Worm (Caenorhabditis elegans): ENCODE results near the gene algn-14.

Gene algn-14

DNA sequence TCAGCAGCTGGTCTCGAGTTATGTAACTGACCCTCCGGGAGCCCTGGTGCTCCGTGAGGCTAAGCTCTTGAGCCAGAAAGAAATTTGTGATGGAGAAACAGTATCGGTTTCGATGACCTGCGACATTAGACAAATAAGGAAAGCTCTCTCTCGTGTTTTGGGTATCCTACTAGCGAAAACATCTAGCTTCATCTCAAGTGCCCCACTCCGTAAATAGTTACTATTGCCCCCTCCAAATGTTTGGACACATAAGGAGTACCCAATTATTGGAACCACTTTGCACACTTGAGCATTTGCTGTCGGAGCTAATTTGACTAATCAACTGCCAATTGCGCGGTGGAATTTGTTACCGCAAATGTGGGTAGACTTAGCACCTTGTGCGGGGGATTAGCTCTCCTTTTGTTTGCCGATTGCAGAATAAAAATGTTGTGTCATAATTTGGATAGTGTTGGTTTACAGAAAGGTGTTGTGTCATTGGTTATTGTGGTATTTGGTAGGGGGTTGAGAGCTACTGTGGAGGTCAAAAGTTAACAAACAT lies 39.1 kb downstream of the algn-14 start:
- TF ChIP-seq ZK337.2 (GFP tag; IDR thresholded peaks at IDR 0.05) (no peak), F44E2.7 (GFP tag; IDR thresholded peaks at IDR 0.05) (no peak), F49E8.2 (tag; optimal IDR thresholded peaks at IDR 0.05; ENCODE audit: borderline replicate concordance) (no peak), ceh-28 (tag; optimal IDR thresholded peaks at IDR 0.05) (no peak), daf-12 (tag; optimal IDR thresholded peaks at IDR 0.05) (no peak), rbr-2 (tag; optimal IDR thresholded peaks at IDR 0.05) (no peak), T26A8.4 (GFP tag; IDR thresholded peaks at IDR 0.05) (no peak), mxl-2 (GFP tag; conservative IDR thresholded peaks at IDR 0.05) (no peak), cey-2 (tag; optimal IDR thresholded peaks at IDR 0.05; ENCODE audit: borderline replicate concordance, insufficient read depth) (no peak), spr-1 (tag; optimal IDR thresholded peaks at IDR 0.05) (no peak), aly-2 (tag; optimal IDR thresholded peaks at IDR 0.05) (no peak), ztf-7 (tag; optimal IDR thresholded peaks at IDR 0.05) (no peak), vab-7 (GFP tag; IDR thresholded peaks at IDR 0.05) (no peak), set-16 (GFP tag; IDR thresholded peaks at IDR 0.05) (no peak), lin-39 (tag; optimal IDR thresholded peaks at IDR 0.05) (no peak), nhr-25 (tag; optimal IDR thresholded peaks at IDR 0.05; ENCODE audit: borderline replicate concordance, insufficient read depth) (no peak), lin-1 (GFP tag; IDR thresholded peaks at IDR 0.05) (no peak), egl-43 (GFP tag; IDR thresholded peaks at IDR 0.05) (no peak), egl-27 (tag; optimal IDR thresholded peaks at IDR 0.05) (no peak)

DNA sequence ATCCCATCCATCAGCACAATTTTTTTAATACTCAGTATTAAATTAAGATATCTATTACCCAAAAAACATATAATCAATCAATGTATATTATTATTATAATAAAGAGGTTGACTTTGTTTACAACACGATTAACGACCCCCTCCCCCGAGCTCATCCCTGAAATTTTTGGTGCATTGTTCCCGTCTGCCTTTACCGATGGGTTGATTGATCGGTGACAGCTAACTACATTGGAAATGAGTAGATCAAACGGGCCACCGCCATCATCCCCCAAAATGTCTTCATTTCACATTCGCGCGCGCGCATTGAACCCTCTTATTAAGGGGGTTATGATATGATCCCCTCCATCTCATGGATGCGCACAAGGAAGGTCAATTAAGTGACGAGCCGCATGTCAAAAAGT lies 43.4 kb downstream of the algn-14 start:
- TF ChIP-seq aha-1 (tag), result peak; percentile 1
- TF ChIP-seq F44E2.7 (GFP tag; IDR thresholded peaks at IDR 0.05), result no peak

DNA sequence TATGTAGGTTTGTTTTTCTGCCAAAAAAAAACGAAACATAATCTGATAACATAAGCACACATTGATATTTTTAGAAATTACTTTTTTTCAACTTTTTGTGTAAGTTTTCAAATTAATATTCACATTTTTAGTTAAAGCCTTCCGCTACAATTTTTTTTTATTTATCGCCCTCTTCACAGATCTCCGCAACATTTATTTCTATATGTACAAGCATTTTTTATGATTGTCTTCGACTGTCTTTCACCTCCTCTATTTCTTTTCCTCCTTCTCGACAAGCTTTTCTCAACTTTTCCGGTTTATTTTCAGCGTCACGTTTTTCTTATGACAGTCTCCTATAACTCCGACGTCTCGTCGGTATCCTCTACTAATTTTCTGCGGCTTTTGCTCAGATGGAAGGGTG lies 47.3 kb downstream of the algn-14 start, which contains the start of gene best-20:
Gene best-20 (plus strand): TSS at position 301 of the 400 bp plus-strand sequence.
- no peak for TF ChIP-seq F44E2.7 (GFP tag; IDR thresholded peaks at IDR 0.05)
- no peak for TF ChIP-seq nhr-76 (tag; optimal IDR thresholded peaks at IDR 0.05)
- TF ChIP-seq fos-1 (tag; optimal IDR thresholded peaks at IDR 0.05), result no peak
- no peak for TF ChIP-seq dve-1 (tag; optimal IDR thresholded peaks at IDR 0.05; ENCODE audit: insufficient read depth)
- no peak for TF ChIP-seq hif-1 (tag; optimal IDR thresholded peaks at IDR 0.05)
- TF ChIP-seq daf-19 (GFP tag; conservative IDR thresholded peaks at IDR 0.05), result no peak
- no peak for TF ChIP-seq skn-1 (tag; optimal IDR thresholded peaks at IDR 0.05)
- no peak for TF ChIP-seq zag-1 (tag; optimal IDR thresholded peaks at IDR 0.05)

DNA sequence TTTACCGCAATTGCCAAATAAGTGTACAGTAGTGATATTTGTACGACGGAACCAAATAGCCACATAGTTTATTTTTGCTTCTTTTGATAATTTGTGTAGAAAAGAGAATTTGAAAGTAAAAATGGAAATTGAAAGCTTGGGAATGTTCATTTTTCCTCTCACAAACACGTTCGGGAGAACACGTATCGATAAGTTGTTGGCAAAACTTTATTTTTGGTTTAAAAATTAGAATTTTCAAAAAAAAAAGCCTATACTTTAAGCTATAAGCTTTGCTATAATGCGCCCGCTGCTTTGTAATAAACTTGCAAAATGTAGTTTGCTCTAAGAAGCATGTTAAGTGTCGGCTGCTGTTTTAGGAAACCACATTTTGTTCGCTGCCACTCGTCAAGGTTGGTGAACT lies 47.9 kb downstream of the algn-14 start, which contains the start of gene Y37E11AR.7:
Gene Y37E11AR.7 (minus strand): TSS at position 101 of the 400 bp plus-strand sequence.
- TF ChIP-seq arid-1 (GFP tag; conservative IDR thresholded peaks at IDR 0.05) (no peak), mdl-1 (tag; optimal IDR thresholded peaks at IDR 0.05) (no peak), hmg-1.1 (GFP tag; IDR thresholded peaks at IDR 0.05) (no peak), ces-1 (GFP tag; optimal IDR thresholded peaks at IDR 0.05) (no peak), php-3 (GFP tag; IDR thresholded peaks at IDR 0.05) (no peak)

DNA sequence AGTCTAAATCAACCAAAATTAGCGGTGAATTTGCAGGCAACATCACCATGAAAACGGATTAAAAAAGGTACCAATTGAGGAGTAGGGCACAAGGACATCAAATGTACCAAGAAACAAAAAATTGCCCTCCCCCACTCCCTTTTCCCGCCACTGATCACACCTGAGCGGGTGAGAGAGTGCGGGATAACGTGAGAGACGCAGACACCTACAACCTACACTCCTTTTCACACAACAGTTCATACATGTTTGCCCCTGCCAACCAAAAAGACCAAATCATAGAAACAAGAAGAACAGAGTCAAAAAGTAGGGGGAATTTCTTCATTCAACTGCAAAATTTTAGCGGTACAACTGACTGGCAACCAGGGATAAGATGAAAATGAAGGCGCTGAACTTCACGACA lies 51.0 kb downstream of the algn-14 start:
- TF ChIP-seq daf-16 (GFP tag; optimal IDR thresholded peaks at IDR 0.05) (no peak), daf-16 (tag; optimal IDR thresholded peaks at IDR 0.05) (no peak), nhr-28 (tag; optimal IDR thresholded peaks at IDR 0.05) (peak; percentile 97)

Measured in whole organism, L4 larva.